Worm (Caenorhabditis elegans): ENCODE results near the gene dmd-5.
"Not testable (repeated sequence)": the region's sequence is repeated elsewhere in the genome, so short reads cannot be mapped to it uniquely, and the experiment has no call there.

DNA sequence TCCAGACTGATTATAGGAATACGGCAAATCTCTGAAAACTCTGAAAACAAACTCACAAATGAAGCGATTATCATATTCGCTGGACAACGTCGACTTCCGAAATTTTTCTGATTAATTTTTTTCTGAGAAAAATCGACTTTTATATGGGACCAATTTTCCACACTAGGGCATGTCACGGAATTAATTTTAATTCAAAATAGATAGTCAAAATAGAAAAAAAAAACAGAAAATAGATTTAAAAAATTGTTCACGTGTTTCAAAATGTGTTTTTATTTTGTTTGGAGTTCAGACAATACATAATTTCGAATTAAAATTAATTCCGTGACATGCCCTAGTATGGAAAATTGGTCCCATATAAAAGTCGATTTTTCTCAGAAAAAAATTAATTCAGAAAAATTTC lies 16.4 kb downstream of the dmd-5 start, which contains the start of the genes F10C1.3 and F10C1.23:
- not testable (repeated sequence) for TF ChIP-seq elt-1 (tag; optimal IDR thresholded peaks at IDR 0.05; ENCODE audit: borderline replicate concordance, insufficient read depth); nhr-2 (tag; optimal IDR thresholded peaks at IDR 0.05); unc-62 (GFP tag; optimal IDR thresholded peaks at IDR 0.05); blmp-1 (tag; optimal IDR thresholded peaks at IDR 0.05); pha-4 (tag; optimal IDR thresholded peaks at IDR 0.05); lsy-2 (tag; optimal IDR thresholded peaks at IDR 0.05); ztf-11 (tag; optimal IDR thresholded peaks at IDR 0.05); lin-13 (tag; optimal IDR thresholded peaks at IDR 0.05); sptf-1 (tag; optimal IDR thresholded peaks at IDR 0.05); ceh-43 (GFP tag; optimal IDR thresholded peaks at IDR 0.05); sem-2 (GFP tag; optimal IDR thresholded peaks at IDR 0.05)

Measured in whole organism, mixed stage, embryonic.